Fruit fly (Drosophila melanogaster) whole organism, wandering third instar larva: ENCODE measurements around the gene CG15601.
A peak's percentile ranks its signal among the peaks of the same experiment; 100 is the strongest.

Experiments
- CG9705 ChIP-seq: fragments of 200-800 bp; sonication (Bioruptor generic); optimal IDR thresholded peaks from 2 replicates; lab custom pipeline; 2018; ENCODE audit warnings: missing biosample characterization, mild to moderate bottlenecking, missing genetic modification characterization
- CrebA ChIP-seq: fragments of 200-800 bp; sonication (Bioruptor generic); optimal IDR thresholded peaks from 2 replicates; lab custom pipeline; 2016; ENCODE audit warnings: missing biosample characterization, mild to moderate bottlenecking, missing genetic modification characterization, borderline replicate concordance
- Dfd ChIP-seq: fragments of >200 bp; optimal IDR thresholded peaks from 2 replicates; lab custom pipeline; 2017; ENCODE audit warnings: missing biosample characterization, missing genetic modification characterization
- HLH106 ChIP-seq: fragments of 200-800 bp; optimal IDR thresholded peaks from 3 replicates; lab custom pipeline; 2019; ENCODE audit warnings: missing biosample characterization, mild to moderate bottlenecking, missing genetic modification characterization, moderate library complexity
- Mio ChIP-seq: sonication (Bioruptor generic); optimal IDR thresholded peaks from 2 replicates; lab custom pipeline; 2016; ENCODE audit warnings: missing biosample characterization, missing genetic modification characterization
- Myc ChIP-seq: fragments of >200 bp; optimal IDR thresholded peaks from 2 replicates; lab custom pipeline; 2017
- OdsH ChIP-seq: fragments of 200-800 bp; sonication (Bioruptor generic); optimal IDR thresholded peaks from 2 replicates; lab custom pipeline; 2016; ENCODE audit warnings: missing biosample characterization, mild to moderate bottlenecking, missing genetic modification characterization
- Rel ChIP-seq, 2 experiments: fragments of 200-800 bp; sonication (Bioruptor generic) in 1 of 2; optimal IDR thresholded peaks; 2 replicates in 1 of 2; 3 replicates in 1 of 2; lab custom pipeline; 2016 to 2019; ENCODE audit warnings: mild to moderate bottlenecking in 2 of 2, missing biosample characterization in 2 of 2, missing genetic modification characterization in 2 of 2, moderate library complexity in 1 of 2
- Sp1 ChIP-seq: fragments of 200-800 bp; sonication (Bioruptor generic); optimal IDR thresholded peaks from 3 replicates; lab custom pipeline; 2019; ENCODE audit warnings: missing biosample characterization, mild to moderate bottlenecking, missing genetic modification characterization, moderate library complexity
- jim ChIP-seq: fragments of 175-275, 200-325 bp; sonication (Bioruptor generic); optimal IDR thresholded peaks from 2 replicates; lab custom pipeline; 2016; ENCODE audit warnings: missing biosample characterization, mild to moderate bottlenecking, missing genetic modification characterization
- lola ChIP-seq: fragments of >200 bp; optimal IDR thresholded peaks from 2 replicates; lab custom pipeline; 2017; ENCODE audit warnings: missing biosample characterization, missing genetic modification characterization
- woc ChIP-seq: sonication (Bioruptor generic); optimal IDR thresholded peaks from 2 replicates; lab custom pipeline; 2016; ENCODE audit warnings: missing biosample characterization, mild to moderate bottlenecking, missing genetic modification characterization

CG15601 gene

DNA sequence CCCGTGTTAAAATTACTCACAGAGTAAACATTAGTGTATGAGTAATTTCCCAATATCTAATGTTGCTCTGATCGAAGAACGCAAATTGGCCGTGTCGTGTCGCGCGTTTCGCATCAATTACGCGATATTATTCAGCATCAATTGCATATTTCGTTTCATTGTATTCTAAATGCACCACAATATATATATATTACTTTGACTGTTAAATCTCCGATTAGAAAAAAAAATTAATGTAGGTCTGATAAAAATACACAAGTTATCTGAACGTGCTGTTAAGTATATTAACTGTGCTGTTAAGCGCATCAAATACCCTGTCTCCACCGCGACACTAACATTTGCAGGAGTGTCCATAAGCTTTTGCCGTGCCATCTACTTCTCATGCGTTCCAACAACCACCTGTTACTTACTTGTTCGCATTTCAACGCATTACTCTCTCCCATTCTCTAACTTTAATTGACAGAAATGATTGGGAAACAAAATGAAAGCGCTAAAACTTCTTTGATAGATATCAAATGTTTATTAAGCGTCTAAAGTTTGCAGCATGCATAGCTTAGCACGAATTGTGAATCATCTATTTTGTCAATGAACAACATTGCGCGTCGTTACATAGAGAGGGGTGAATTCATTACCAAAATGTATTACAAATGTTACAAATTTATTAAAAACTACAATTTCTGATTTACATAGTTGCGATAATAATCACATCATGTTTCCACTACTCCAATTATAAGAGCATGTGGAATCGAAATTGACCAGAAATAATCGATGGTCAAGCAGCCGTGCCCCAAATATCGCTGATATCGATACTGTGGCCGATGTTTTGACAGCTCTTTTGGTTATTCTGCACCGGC is 50.2 kb downstream of the CG15601 start, which contains the start of the genes Graf and mRpL3 (continued):
- TF ChIP-seq lola (GFP tag; lab: Kevin White, UChicago), result no peak
- no peak for TF ChIP-seq CG9705 (GFP tag; lab: Kevin White, UChicago)
- no peak for TF ChIP-seq Mio (GFP tag; lab: Kevin White, UChicago)
- TF ChIP-seq HLH106 (tag; lab: Kevin White, UChicago), result no peak
- no peak for TF ChIP-seq Dfd (GFP tag; lab: Kevin White, UChicago)
- no peak for TF ChIP-seq Myc (lab: Kevin White, UChicago)
- TF ChIP-seq CrebA (GFP tag; lab: Kevin White, UChicago), result no peak

dm6 chrX:15761298-15761640 is 50.8 kb downstream of the CG15601 start:
- TF ChIP-seq OdsH, result no peak
- TF ChIP-seq Rel (GFP tag; optimal IDR thresholded peaks at IDR 0.05; lab: Kevin White, UChicago), result no peak
- peak; percentile 6 for TF ChIP-seq Rel (tag; optimal IDR thresholded peaks at IDR 0.05; lab: Kevin White, UChicago)
- no peak for TF ChIP-seq HLH106 (tag; lab: Kevin White, UChicago)
- TF ChIP-seq Sp1 (GFP tag; lab: Kevin White, UChicago), result no peak
- TF ChIP-seq jim (GFP tag; lab: Kevin White, UChicago), result no peak
- TF ChIP-seq woc (GFP tag; lab: Kevin White, UChicago), result no peak
- no peak for TF ChIP-seq CG9705 (GFP tag; lab: Kevin White, UChicago)
